Worm (Caenorhabditis elegans): ENCODE results near the gene asp-18.

DNA sequence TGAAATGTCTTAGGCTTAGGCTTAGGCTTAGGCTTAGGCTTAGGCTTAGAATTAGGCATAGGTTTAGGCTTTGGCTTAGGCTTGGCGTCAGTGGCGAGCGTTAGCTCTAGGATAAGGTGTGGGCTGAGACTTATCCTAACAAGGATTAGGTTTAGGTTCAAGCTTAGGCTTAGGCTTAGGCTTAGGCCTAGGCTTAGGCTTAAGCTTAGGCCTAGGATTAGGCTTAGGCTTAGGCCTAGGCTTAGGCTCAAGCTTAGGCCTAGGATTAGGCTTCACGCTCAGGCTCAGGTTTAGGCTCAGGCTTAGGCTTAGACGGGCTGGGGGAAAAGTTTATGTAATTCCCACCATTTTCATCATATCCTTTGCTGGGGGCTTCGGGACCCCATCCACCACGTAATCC lies 2.5 kb upstream of the asp-18 start:
- TF ChIP-seq lin-39 (tag; optimal IDR thresholded peaks at IDR 0.05) (no peak), elt-1 (tag; optimal IDR thresholded peaks at IDR 0.05) (no peak), nhr-77 (tag; optimal IDR thresholded peaks at IDR 0.05) (no peak)

Measured in whole organism, L3 larva.